Fruit fly (Drosophila melanogaster): ENCODE measurements around the gene Atg16.

- TF ChIP-seq lola (GFP tag; optimal IDR thresholded peaks at IDR 0.05) (no peak), pan (optimal IDR thresholded peaks at IDR 0.05) (no peak), Sp1 (GFP tag; optimal IDR thresholded peaks at IDR 0.05) (no peak), psq (GFP tag; optimal IDR thresholded peaks at IDR 0.05) (no peak), dsf (GFP tag; optimal IDR thresholded peaks at IDR 0.05; ENCODE audit: borderline replicate concordance) (no peak), Vsx2 (GFP tag; optimal IDR thresholded peaks at IDR 0.05; ENCODE audit: partially characterized antibody) (no peak), HLH106 (tag; optimal IDR thresholded peaks at IDR 0.05) (no peak), rgr (GFP tag; optimal IDR thresholded peaks at IDR 0.05) (no peak), fru (GFP tag; optimal IDR thresholded peaks at IDR 0.05) (no peak), dl (GFP tag; optimal IDR thresholded peaks at IDR 0.05; ENCODE audit: insufficient read depth in 1 of 2, partially characterized antibody in 2 of 2) (no peak), Hnf4 (GFP tag; optimal IDR thresholded peaks at IDR 0.05) (no peak), Dfd (GFP tag; optimal IDR thresholded peaks at IDR 0.05) (no peak), h (GFP tag; optimal IDR thresholded peaks at IDR 0.05) (no peak), sv (GFP tag; optimal IDR thresholded peaks at IDR 0.05) (no peak)
Observed at dm6 chr3R:29838751-29839150, 3.9 kb upstream of the Atg16 start.
